Fruit fly (Drosophila melanogaster) whole organism, embryonic: ENCODE data around the gene mei-218.

Source experiments
- ATbp ChIP-seq: fragments of 200-800 bp; sonication (Bioruptor generic); optimal IDR thresholded peaks from 2 replicates; lab custom pipeline; 2017; ENCODE audit warnings: missing biosample characterization, mild to moderate bottlenecking, missing genetic modification characterization, missing genetic modification reagents
- Adf1 ChIP-seq: fragments of 200-800 bp; sonication (Bioruptor generic); IDR thresholded peaks from 2 replicates; pipeline ENCODE4 v1.3.6; 2022; ENCODE audit warnings: missing biosample characterization, missing genetic modification characterization
- Asciz ChIP-seq: fragments of 200-800 bp; sonication (Bioruptor generic); optimal IDR thresholded peaks from 2 replicates; lab custom pipeline; 2017; ENCODE audit warnings: missing biosample characterization, mild to moderate bottlenecking, missing genetic modification characterization, missing genetic modification reagents
- B-H1 ChIP-seq: fragments of 200-800 bp; sonication (Bioruptor generic); IDR thresholded peaks from 3 replicates; pipeline ENCODE4 v1.3.6; 2022; ENCODE audit warnings: missing biosample characterization, missing genetic modification characterization
- BEAF-32 ChIP-seq: fragments of 200-800 bp; sonication (Bioruptor generic); optimal IDR thresholded peaks from 3 replicates; lab custom pipeline; 2017; ENCODE audit warnings: missing biosample characterization, missing genetic modification characterization, mild to moderate bottlenecking, moderate library complexity, missing genetic modification reagents
- CG1024 ChIP-seq: fragments of 200-800 bp; sonication (Bioruptor generic); IDR thresholded peaks from 2 replicates; pipeline ENCODE4 v1.3.6; 2022; ENCODE audit warnings: missing biosample characterization, missing genetic modification characterization
- CG11696 ChIP-seq: fragments of 200-800 bp; sonication (Bioruptor generic); IDR thresholded peaks from 2 replicates; pipeline ENCODE4 v1.3.6; 2022; ENCODE audit warnings: missing biosample characterization, missing genetic modification characterization
- CG13287 ChIP-seq: fragments of 200-800 bp; sonication (Bioruptor generic); IDR thresholded peaks from 2 replicates; pipeline ENCODE4 v1.3.6; 2022; ENCODE audit warnings: missing biosample characterization, missing genetic modification characterization; ENCODE audit not compliant: partially characterized antibody
- CG16779 ChIP-seq: fragments of 200-800 bp; sonication (Bioruptor generic); IDR thresholded peaks from 2 replicates; pipeline ENCODE4 v1.3.6; 2022; ENCODE audit warnings: missing biosample characterization, missing genetic modification characterization
- CG17186 ChIP-seq: fragments of 200-800 bp; sonication (Bioruptor generic); optimal IDR thresholded peaks from 3 replicates; lab custom pipeline; 2017; ENCODE audit warnings: missing biosample characterization, missing genetic modification reagents, missing genetic modification characterization
- CG18476 ChIP-seq: fragments of 200-800 bp; sonication (Bioruptor generic); optimal IDR thresholded peaks from 2 replicates; lab custom pipeline; 2016; ENCODE audit warnings: missing biosample characterization, mild to moderate bottlenecking, missing genetic modification characterization
- CG2116 ChIP-seq: fragments of 200-800 bp; sonication (Bioruptor generic); optimal IDR thresholded peaks from 3 replicates; lab custom pipeline; 2018; ENCODE audit warnings: missing biosample characterization, mild to moderate bottlenecking, missing genetic modification characterization
- CG2678 ChIP-seq: fragments of 200-800 bp; sonication (Bioruptor generic); optimal IDR thresholded peaks from 3 replicates; lab custom pipeline; 2019; ENCODE audit warnings: missing biosample characterization, mild to moderate bottlenecking, missing genetic modification characterization, moderate library complexity
- CG30403 ChIP-seq: fragments of 200-800 bp; sonication (Bioruptor generic); optimal IDR thresholded peaks from 3 replicates; lab custom pipeline; 2016; ENCODE audit warnings: missing biosample characterization, missing genetic modification characterization
- CG4404 ChIP-seq: fragments of 200-800 bp; sonication (Bioruptor generic); IDR thresholded peaks from 2 replicates; pipeline ENCODE4 v1.3.6; 2022; ENCODE audit warnings: missing biosample characterization, missing genetic modification characterization
- CG4820 ChIP-seq: fragments of 200-800 bp; sonication (Bioruptor generic); optimal IDR thresholded peaks from 3 replicates; lab custom pipeline; 2016; ENCODE audit warnings: missing biosample characterization, missing genetic modification characterization
- CG6854 ChIP-seq: fragments of 200-800 bp; sonication (Bioruptor generic); optimal IDR thresholded peaks from 3 replicates; lab custom pipeline; 2017; ENCODE audit warnings: missing biosample characterization, mild to moderate bottlenecking, missing genetic modification characterization
- CG7839 ChIP-seq: fragments of 200-800 bp; sonication (Bioruptor generic); optimal IDR thresholded peaks from 3 replicates; lab custom pipeline; 2018; ENCODE audit warnings: missing biosample characterization, mild to moderate bottlenecking, missing genetic modification characterization, moderate library complexity
- CG7963 ChIP-seq: fragments of 200-800 bp; sonication (Bioruptor generic); IDR thresholded peaks from 3 replicates; pipeline ENCODE4 v1.3.6; 2022; ENCODE audit warnings: missing biosample characterization, missing genetic modification characterization; ENCODE audit not compliant: partially characterized antibody
- CG8359 ChIP-seq: fragments of 200-800 bp; sonication (Bioruptor generic); optimal IDR thresholded peaks from 2 replicates; lab custom pipeline; 2017; ENCODE audit warnings: missing biosample characterization, mild to moderate bottlenecking, missing genetic modification characterization, borderline replicate concordance
- CG9609 ChIP-seq: fragments of 200-800 bp; sonication (Bioruptor generic); optimal IDR thresholded peaks from 3 replicates; lab custom pipeline; 2016; ENCODE audit warnings: missing biosample characterization, missing genetic modification characterization
- Chrac-16 ChIP-seq: fragments of 200-800 bp; sonication (Bioruptor generic); optimal IDR thresholded peaks from 3 replicates; lab custom pipeline; 2016; ENCODE audit warnings: missing biosample characterization, missing genetic modification characterization
- Doc3 ChIP-seq: fragments of 200-800 bp; sonication (Bioruptor generic); IDR thresholded peaks from 3 replicates; pipeline ENCODE4 v1.3.6; 2022; ENCODE audit warnings: missing biosample characterization, missing genetic modification characterization; ENCODE audit not compliant: partially characterized antibody
- GATAe ChIP-seq: fragments of 200-800 bp; sonication (Bioruptor generic); conservative IDR thresholded peaks from 2 replicates; pipeline ENCODE4 v1.3.6; 2022; ENCODE audit warnings: missing biosample characterization, missing genetic modification characterization
- H15 ChIP-seq: fragments of 200-800 bp; sonication (Bioruptor generic); IDR thresholded peaks from 3 replicates; pipeline ENCODE4 v1.3.6; 2022; ENCODE audit warnings: missing biosample characterization, missing genetic modification characterization
- Hey ChIP-seq: fragments of 200-800 bp; sonication (Bioruptor generic); optimal IDR thresholded peaks from 3 replicates; lab custom pipeline; 2018; ENCODE audit warnings: missing biosample characterization, mild to moderate bottlenecking, missing genetic modification characterization
- Jarid2 ChIP-seq: fragments of 200-800 bp; sonication (Bioruptor generic); optimal IDR thresholded peaks from 3 replicates; lab custom pipeline; 2017; ENCODE audit warnings: mild to moderate bottlenecking, missing biosample characterization, missing genetic modification reagents, missing genetic modification characterization
- NC2β ChIP-seq: fragments of 200-800 bp; sonication (Bioruptor generic); optimal IDR thresholded peaks from 2 replicates; lab custom pipeline; 2016; ENCODE audit warnings: missing biosample characterization, missing genetic modification characterization
- Neu2 ChIP-seq: fragments of 200-800 bp; sonication (Bioruptor generic); optimal IDR thresholded peaks from 3 replicates; lab custom pipeline; 2016; ENCODE audit warnings: missing biosample characterization, missing genetic modification characterization, borderline replicate concordance
- Xrp1 ChIP-seq: fragments of 200-800 bp; sonication (Bioruptor generic); IDR thresholded peaks from 2 replicates; pipeline ENCODE4 v1.3.6; 2022; ENCODE audit warnings: missing biosample characterization, missing genetic modification characterization
- al ChIP-seq: fragments of 200-800 bp; sonication (Bioruptor generic); IDR thresholded peaks from 2 replicates; pipeline ENCODE4 v1.3.6; 2022; ENCODE audit warnings: missing biosample characterization, missing genetic modification characterization
- amos ChIP-seq: fragments of 200-800 bp; sonication (Bioruptor generic); IDR thresholded peaks from 2 replicates; pipeline ENCODE4 v1.3.6; 2022; ENCODE audit warnings: missing biosample characterization, missing genetic modification characterization; ENCODE audit not compliant: partially characterized antibody
- ash1 ChIP-seq: fragments of 200-800 bp; sonication (Bioruptor generic); optimal IDR thresholded peaks from 2 replicates; lab custom pipeline; 2018; ENCODE audit warnings: missing biosample characterization, mild to moderate bottlenecking, missing genetic modification characterization
- crp ChIP-seq, 2 experiments: fragments of 200-800 bp; sonication (Bioruptor generic); optimal IDR thresholded peaks; 2 replicates in 1 of 2; 3 replicates in 1 of 2; lab custom pipeline; 2017; ENCODE audit warnings: missing biosample characterization in 2 of 2, missing genetic modification characterization in 2 of 2, mild to moderate bottlenecking in 1 of 2, moderate library complexity in 1 of 2
- da ChIP-seq: fragments of 200-800 bp; sonication (Bioruptor generic); optimal IDR thresholded peaks from 2 replicates; lab custom pipeline; 2016; ENCODE audit warnings: missing biosample characterization, missing genetic modification characterization
- dmrt99B ChIP-seq: fragments of 200-800 bp; sonication (Bioruptor generic); optimal IDR thresholded peaks from 2 replicates; lab custom pipeline; 2018; ENCODE audit warnings: missing biosample characterization, mild to moderate bottlenecking, missing genetic modification characterization, moderate library complexity
- fd96Cb ChIP-seq: fragments of 200-800 bp; sonication (Bioruptor generic); optimal IDR thresholded peaks from 2 replicates; lab custom pipeline; 2018; ENCODE audit warnings: missing biosample characterization, mild to moderate bottlenecking, missing genetic modification characterization, moderate library complexity
- gt ChIP-seq: fragments of 200-800 bp; sonication (Bioruptor generic); IDR thresholded peaks from 2 replicates; pipeline ENCODE4 v1.3.6; 2022; ENCODE audit warnings: missing biosample characterization, missing genetic modification characterization
- kay ChIP-seq: fragments of 200-800 bp; sonication (Bioruptor generic); optimal IDR thresholded peaks from 2 replicates; lab custom pipeline; 2016; ENCODE audit warnings: missing biosample characterization, missing genetic modification characterization
- lola ChIP-seq, 3 experiments: fragments of >200 bp in 2 of 3; fragments of 200-800 bp in 1 of 3; sonication (Bioruptor generic) in 1 of 3; optimal IDR thresholded peaks; 2 replicates each; lab custom pipeline; 2017 to 2019; ENCODE audit warnings: missing biosample characterization in 3 of 3, missing genetic modification characterization in 3 of 3, mild to moderate bottlenecking in 1 of 3, moderate library complexity in 1 of 3
- nmo ChIP-seq: fragments of 200-800 bp; sonication (Bioruptor generic); optimal IDR thresholded peaks from 2 replicates; lab custom pipeline; 2018; ENCODE audit warnings: missing biosample characterization, mild to moderate bottlenecking, missing genetic modification characterization, moderate library complexity
- psq ChIP-seq: fragments of 200-800 bp; sonication (Bioruptor generic); optimal IDR thresholded peaks from 2 replicates; lab custom pipeline; 2017; ENCODE audit warnings: missing biosample characterization, missing genetic modification characterization
- rib ChIP-seq: fragments of 200-800 bp; sonication (Bioruptor generic); IDR thresholded peaks from 2 replicates; pipeline ENCODE4 v1.3.6; 2022; ENCODE audit warnings: missing biosample characterization, missing genetic modification characterization
- sisA ChIP-seq: fragments of 200-800 bp; sonication (Bioruptor generic); IDR thresholded peaks from 2 replicates; pipeline ENCODE4 v1.3.6; 2022; ENCODE audit warnings: missing biosample characterization, missing genetic modification characterization
- stwl ChIP-seq: fragments of 200-800 bp; sonication (Bioruptor generic); optimal IDR thresholded peaks from 3 replicates; lab custom pipeline; 2018; ENCODE audit warnings: missing biosample characterization, mild to moderate bottlenecking, missing genetic modification characterization, moderate library complexity
- zen ChIP-seq: fragments of 200-800 bp; sonication (Bioruptor generic); optimal IDR thresholded peaks from 3 replicates; lab custom pipeline; 2018; ENCODE audit warnings: missing biosample characterization, mild to moderate bottlenecking, missing genetic modification characterization, moderate library complexity
- zen2 ChIP-seq: fragments of 200-800 bp; sonication (Bioruptor generic); IDR thresholded peaks from 3 replicates; pipeline ENCODE4 v1.3.6; 2022; ENCODE audit warnings: missing biosample characterization, missing genetic modification characterization; ENCODE audit not compliant: partially characterized antibody

Gene mei-218

dm6 chrX:17091062-17091904 is 51.5 kb downstream of the mei-218 start, which contains the start of the genes CG16700 and CG4991 (continued):
- no peak for TF ChIP-seq BEAF-32 (GFP tag; lab: Kevin White, UChicago)
- TF ChIP-seq fd96Cb (tag; lab: Kevin White, UChicago), result peak; percentile 81
- TF ChIP-seq al (GFP tag; lab: Robert Waterston, UW), result peak; percentile 69; the same call in 1 of the 2 replicates
- TF ChIP-seq CG2116, result peak; percentile 33
- TF ChIP-seq CG30403 (GFP tag; lab: Kevin White, UChicago), result peak; percentile 88
- peak; percentile 31 for TF ChIP-seq CG8359 (GFP tag; lab: Kevin White, UChicago)
- TF ChIP-seq CG11696, result 0 out of 2 replicates have a peak, but pooled peaks have one; percentile 31
- peak; percentile 87 for TF ChIP-seq dmrt99B (tag; lab: Kevin White, UChicago)
- no peak for TF ChIP-seq CG16779
- peak; percentile 43 for TF ChIP-seq CG18476 (GFP tag; lab: Kevin White, UChicago)
- peak in 1 of 2 experiments; percentile 82 for TF ChIP-seq crp (GFP tag; optimal IDR thresholded peaks at IDR 0.05; lab: Kevin White, UChicago)
- peak; percentile 58 for TF ChIP-seq Chrac-16 (GFP tag; lab: Kevin White, UChicago)
- no peak for TF ChIP-seq zen2 (GFP tag; lab: Robert Waterston, UW)
- no peak for TF ChIP-seq amos (GFP tag; lab: Robert Waterston, UW)
- TF ChIP-seq Jarid2 (GFP tag; lab: Kevin White, UChicago), result peak; percentile 11
- peak; percentile 53 for TF ChIP-seq psq (GFP tag; lab: Kevin White, UChicago)
- no peak; the same call in 1 of the 2 replicates for TF ChIP-seq gt (GFP tag; lab: Robert Waterston, UW)
- peak; percentile 46 for TF ChIP-seq zen (tag; lab: Kevin White, UChicago)
- TF ChIP-seq ash1 (GFP tag; lab: Kevin White, UChicago), result no peak
- TF ChIP-seq CG4820 (GFP tag; lab: Kevin White, UChicago), result peak; percentile 68
- TF ChIP-seq nmo (GFP tag; lab: Kevin White, UChicago), result peak; percentile 93
- no peak for TF ChIP-seq CG1024 (GFP tag; lab: Robert Waterston, UW)
- no peak for TF ChIP-seq Doc3
- TF ChIP-seq CG6854 (GFP tag; lab: Kevin White, UChicago), result peak; percentile 72
- TF ChIP-seq kay, result peak; percentile 54
- TF ChIP-seq Neu2 (GFP tag; lab: Kevin White, UChicago), result no peak
- peak; percentile 94 for TF ChIP-seq CG2678 (tag; lab: Kevin White, UChicago)
- TF ChIP-seq ATbp (GFP tag; lab: Kevin White, UChicago), result peak; percentile 39
- TF ChIP-seq Xrp1 (GFP tag; lab: Robert Waterston, UW), result peak; percentile 77
- TF ChIP-seq Hey (tag; lab: Kevin White, UChicago), result no peak
- peak; percentile 59; the same call in 1 of the 3 replicates for TF ChIP-seq H15 (GFP tag; lab: Robert Waterston, UW)
- TF ChIP-seq stwl (tag; lab: Kevin White, UChicago), result no peak
- TF ChIP-seq B-H1 (GFP tag; lab: Robert Waterston, UW), result peak; percentile 47; the same call in 2 of the 3 replicates
- TF ChIP-seq NC2β (GFP tag; lab: Kevin White, UChicago), result no peak
- TF ChIP-seq lola (GFP tag; optimal IDR thresholded peaks at IDR 0.05; lab: Kevin White, UChicago), result peak in 1 of 3 experiments; percentile 92
- no peak for TF ChIP-seq Adf1
- TF ChIP-seq CG4404 (GFP tag; lab: Robert Waterston, UW), result peak; percentile 71
- TF ChIP-seq rib (GFP tag; lab: Robert Waterston, UW), result 0 out of 2 replicates have a peak, but pooled peaks have one; percentile 46
- no peak; the same call in 1 of the 2 replicates for TF ChIP-seq sisA (GFP tag; lab: Robert Waterston, UW)
- TF ChIP-seq da (GFP tag; lab: Kevin White, UChicago), result no peak
- TF ChIP-seq Asciz (GFP tag; lab: Kevin White, UChicago), result peak; percentile 70
- TF ChIP-seq CG9609, result no peak
- peak; percentile 93 for TF ChIP-seq CG7839
- TF ChIP-seq CG7963 (GFP tag; lab: Robert Waterston, UW), result no peak
- TF ChIP-seq CG17186 (GFP tag; lab: Kevin White, UChicago), result no peak
- no peak for TF ChIP-seq CG13287 (GFP tag; lab: Robert Waterston, UW)
- peak; percentile 30; the same call in 1 of the 2 replicates for TF ChIP-seq GATAe (GFP tag; lab: Robert Waterston, UW)
